Worm (Caenorhabditis elegans) whole organism, L1 larva: ENCODE results near the gene pgph-1.

Experiments
- egl-27 ChIP-seq, 2 experiments: fragments of 150-350 bp in 1 of 2; sonication (generic microtip); optimal IDR thresholded peaks; 3 replicates each; lab custom pipeline; 2017 to 2018; ENCODE audit warnings: missing biosample characterization in 2 of 2, missing genetic modification characterization in 2 of 2, missing genetic modification reagents in 2 of 2
- fos-1 ChIP-seq: fragments of 150-350 bp; optimal IDR thresholded peaks from 2 replicates; lab custom pipeline; 2014; ENCODE audit warnings: missing biosample characterization, missing genetic modification characterization
- hlh-4 ChIP-seq: sonication (generic microtip); optimal IDR thresholded peaks from 2 replicates; lab custom pipeline; 2016; ENCODE audit warnings: mild to moderate bottlenecking, missing genetic modification characterization, missing compliant biosample characterization
- lin-13 ChIP-seq: fragments of 150-350 bp; optimal IDR thresholded peaks from 2 replicates; lab custom pipeline; 2014; ENCODE audit warnings: missing biosample characterization, missing genetic modification reagents, missing genetic modification characterization
- nhr-11 ChIP-seq: fragments of 150-350 bp; optimal IDR thresholded peaks from 2 replicates; lab custom pipeline; 2014; ENCODE audit warnings: missing biosample characterization, missing genetic modification characterization
- rnt-1 ChIP-seq: sonication (generic microtip); optimal IDR thresholded peaks from 2 replicates; lab custom pipeline; 2016; ENCODE audit warnings: mild to moderate bottlenecking, missing genetic modification characterization, moderate library complexity, missing compliant biosample characterization
- skn-1 ChIP-seq: fragments of 150-350 bp; optimal IDR thresholded peaks from 2 replicates; lab custom pipeline; 2014; ENCODE audit warnings: missing biosample characterization, missing genetic modification characterization
- tbx-2 ChIP-seq: sonication (generic microtip); optimal IDR thresholded peaks from 2 replicates; lab custom pipeline; 2016; ENCODE audit warnings: missing genetic modification characterization, missing compliant biosample characterization
- unc-86 ChIP-seq: sonication (generic microtip); optimal IDR thresholded peaks from 2 replicates; lab custom pipeline; 2016; ENCODE audit warnings: missing genetic modification characterization, missing compliant biosample characterization

DNA sequence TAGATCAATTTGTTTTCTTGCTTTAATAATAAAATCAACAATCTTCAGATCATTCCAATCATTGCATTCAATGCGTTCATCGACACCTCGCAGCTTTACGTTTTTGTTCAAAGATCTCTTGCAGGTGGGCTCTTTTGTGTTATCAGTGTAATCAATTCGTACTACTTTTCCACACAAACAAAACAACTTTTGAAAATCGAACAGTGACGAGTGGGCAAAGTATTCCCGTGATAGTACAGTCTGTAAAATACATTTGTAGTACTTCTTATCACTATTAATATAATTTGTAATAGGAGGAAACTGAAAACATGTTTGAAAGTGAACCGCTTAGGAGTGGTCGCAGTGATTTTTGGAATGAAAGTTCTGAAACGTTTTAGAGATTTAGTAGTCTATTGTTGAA lies 11.7 kb upstream of the pgph-1 start, which contains the start of gene pgph-2:
- TF ChIP-seq egl-27 (tag; optimal IDR thresholded peaks at IDR 0.05; lab: Kevin White, UChicago) (no peak), rnt-1 (tag; lab: Kevin White, UChicago) (no peak), skn-1 (tag; lab: Kevin White, UChicago) (no peak), hlh-4 (tag; lab: Kevin White, UChicago) (no peak), nhr-11 (tag; lab: Kevin White, UChicago) (no peak), fos-1 (no peak), tbx-2 (no peak), unc-86 (no peak), lin-13 (GFP tag; lab: Kevin White, UChicago) (no peak)
